Worm (Caenorhabditis elegans) whole organism, L1 larva: Measurements from ENCODE around the gene K07D4.9.
A peak's percentile ranks its signal among the peaks of the same experiment; 100 is the strongest.

Source experiments
- C04F5.9 ChIP-seq: sonication (generic microtip); optimal IDR thresholded peaks from 2 replicates; lab custom pipeline; 2016; ENCODE audit warnings: missing genetic modification characterization, missing compliant biosample characterization
- C34B4.2 ChIP-seq: sonication (generic microtip); optimal IDR thresholded peaks from 2 replicates; lab custom pipeline; 2017; ENCODE audit warnings: mild to moderate bottlenecking, missing genetic modification characterization, missing compliant biosample characterization
- F16B12.6 ChIP-seq: fragments of 150-350 bp; optimal IDR thresholded peaks from 2 replicates; lab custom pipeline; 2014; ENCODE audit warnings: missing biosample characterization, missing genetic modification characterization
- blmp-1 ChIP-seq: fragments of 150-350 bp; optimal IDR thresholded peaks from 2 replicates; lab custom pipeline; 2014; ENCODE audit warnings: missing biosample characterization, missing genetic modification characterization
- ces-1 ChIP-seq: fragments of 150-350 bp; optimal IDR thresholded peaks from 2 replicates; lab custom pipeline; 2014; ENCODE audit warnings: missing biosample characterization, missing genetic modification reagents, missing genetic modification characterization
- dpl-1 ChIP-seq, 3 experiments: fragments of 150-350 bp in 2 of 3; sonication (generic microtip) in 1 of 3; optimal IDR thresholded peaks; 2 replicates each; lab custom pipeline; 2014 to 2017; ENCODE audit warnings: missing biosample characterization in 3 of 3, missing genetic modification characterization in 3 of 3, missing genetic modification reagents in 3 of 3
- efl-1 ChIP-seq, 4 experiments: fragments of 150-350 bp; optimal IDR thresholded peaks in 3 of 4; peaks in 1 of 4; 1 replicate in 1 of 4; 2 replicates in 3 of 4; lab custom pipeline; 2014; ENCODE audit warnings: missing biosample characterization in 2 of 4, missing genetic modification characterization in 2 of 4, missing genetic modification reagents in 2 of 4
- efl-3 ChIP-seq: fragments of 200-800 bp; sonication (Bioruptor generic); optimal IDR thresholded peaks from 2 replicates; lab custom pipeline; 2018; ENCODE audit warnings: mild to moderate bottlenecking, missing genetic modification characterization, missing compliant biosample characterization
- egl-27 ChIP-seq, 2 experiments: fragments of 150-350 bp in 1 of 2; sonication (generic microtip); optimal IDR thresholded peaks; 3 replicates each; lab custom pipeline; 2017 to 2018; ENCODE audit warnings: missing biosample characterization in 2 of 2, missing genetic modification characterization in 2 of 2, missing genetic modification reagents in 2 of 2
- ets-5 ChIP-seq: fragments of 200-800 bp; sonication (Bioruptor generic); IDR thresholded peaks from 2 replicates; pipeline ENCODE4 v1.3.6; 2022; ENCODE audit warnings: missing genetic modification characterization, missing compliant biosample characterization
- fkh-8 ChIP-seq: sonication (generic microtip); optimal IDR thresholded peaks from 2 replicates; lab custom pipeline; 2016; ENCODE audit warnings: mild to moderate bottlenecking, missing genetic modification characterization, missing compliant biosample characterization
- grh-1 ChIP-seq: fragments of 200-800 bp; sonication (Bioruptor generic); IDR thresholded peaks from 2 replicates; pipeline ENCODE4 v1.3.6; 2022; ENCODE audit warnings: missing genetic modification reagents, missing genetic modification characterization, missing compliant biosample characterization
- isw-1 ChIP-seq: fragments of 200-800 bp; sonication (Bioruptor generic); IDR thresholded peaks from 2 replicates; pipeline ENCODE4 v1.3.6; 2022; ENCODE audit warnings: missing genetic modification characterization, missing compliant biosample characterization
- lin-13 ChIP-seq: fragments of 150-350 bp; optimal IDR thresholded peaks from 2 replicates; lab custom pipeline; 2014; ENCODE audit warnings: missing biosample characterization, missing genetic modification reagents, missing genetic modification characterization
- lin-14 ChIP-seq: fragments of 200-800 bp; sonication (Bioruptor generic); optimal IDR thresholded peaks from 2 replicates; lab custom pipeline; 2018; ENCODE audit warnings: mild to moderate bottlenecking, missing genetic modification characterization, moderate library complexity, missing compliant biosample characterization
- lin-35 ChIP-seq, 2 experiments: fragments of 150-350 bp; optimal IDR thresholded peaks; 2 replicates each; lab custom pipeline; 2014; ENCODE audit warnings: missing biosample characterization in 2 of 2, missing genetic modification characterization in 2 of 2, missing genetic modification reagents in 2 of 2
- lin-39 ChIP-seq: fragments of 150-350 bp; optimal IDR thresholded peaks from 2 replicates; lab custom pipeline; 2014; ENCODE audit warnings: missing biosample characterization, missing genetic modification reagents, missing genetic modification characterization
- lir-3 ChIP-seq: sonication (generic microtip); optimal IDR thresholded peaks from 2 replicates; lab custom pipeline; 2016; ENCODE audit warnings: mild to moderate bottlenecking, missing genetic modification characterization, moderate library complexity, missing compliant biosample characterization; ENCODE audit not compliant: poor library complexity
- lsy-2 ChIP-seq, 2 experiments: fragments of 150-350 bp; optimal IDR thresholded peaks; 2 replicates each; lab custom pipeline; 2014; ENCODE audit warnings: missing biosample characterization in 2 of 2, missing genetic modification characterization in 2 of 2
- nhr-19 ChIP-seq: fragments of 200-800 bp; sonication (Bioruptor generic); conservative IDR thresholded peaks from 2 replicates; pipeline ENCODE4 v1.3.6; 2022; ENCODE audit warnings: missing genetic modification characterization, missing compliant biosample characterization
- nhr-20 ChIP-seq: sonication (generic microtip); optimal IDR thresholded peaks from 2 replicates; lab custom pipeline; 2016; ENCODE audit warnings: mild to moderate bottlenecking, missing genetic modification characterization, missing compliant biosample characterization
- nhr-47 ChIP-seq: sonication (generic microtip); optimal IDR thresholded peaks from 2 replicates; lab custom pipeline; 2016; ENCODE audit warnings: mild to moderate bottlenecking, missing genetic modification characterization, moderate library complexity, missing compliant biosample characterization
- nhr-71 ChIP-seq: sonication (generic microtip); optimal IDR thresholded peaks from 2 replicates; lab custom pipeline; 2016; ENCODE audit warnings: mild to moderate bottlenecking, missing genetic modification characterization, moderate library complexity, missing compliant biosample characterization
- nhr-77 ChIP-seq: fragments of 150-350 bp; optimal IDR thresholded peaks from 2 replicates; lab custom pipeline; 2014; ENCODE audit warnings: missing biosample characterization, missing genetic modification characterization
- nhr-84 ChIP-seq: sonication (generic microtip); optimal IDR thresholded peaks from 2 replicates; lab custom pipeline; 2017; ENCODE audit warnings: missing biosample characterization, missing genetic modification characterization
- nhr-90 ChIP-seq: sonication (generic microtip); optimal IDR thresholded peaks from 2 replicates; lab custom pipeline; 2016; ENCODE audit warnings: mild to moderate bottlenecking, missing genetic modification characterization, missing compliant biosample characterization; ENCODE audit not compliant: poor library complexity
- pax-3 ChIP-seq: fragments of 200-800 bp; sonication (Bioruptor generic); optimal IDR thresholded peaks from 2 replicates; lab custom pipeline; 2018; ENCODE audit warnings: mild to moderate bottlenecking, missing genetic modification characterization, moderate library complexity, missing compliant biosample characterization
- pqm-1 ChIP-seq: sonication (generic microtip); optimal IDR thresholded peaks from 3 replicates; lab custom pipeline; 2017; ENCODE audit warnings: missing biosample characterization, missing genetic modification characterization
- rnt-1 ChIP-seq: sonication (generic microtip); optimal IDR thresholded peaks from 2 replicates; lab custom pipeline; 2016; ENCODE audit warnings: mild to moderate bottlenecking, missing genetic modification characterization, moderate library complexity, missing compliant biosample characterization
- snu-23 ChIP-seq: sonication (generic microtip); optimal IDR thresholded peaks from 2 replicates; lab custom pipeline; 2016; ENCODE audit warnings: missing genetic modification characterization, missing compliant biosample characterization
- tbx-2 ChIP-seq: sonication (generic microtip); optimal IDR thresholded peaks from 2 replicates; lab custom pipeline; 2016; ENCODE audit warnings: missing genetic modification characterization, missing compliant biosample characterization
- unc-130 ChIP-seq: fragments of 150-350 bp; optimal IDR thresholded peaks from 2 replicates; lab custom pipeline; 2017; ENCODE audit warnings: missing biosample characterization, missing genetic modification characterization, inconsistent platforms
- xbp-1 ChIP-seq: sonication (generic microtip); optimal IDR thresholded peaks from 2 replicates; lab custom pipeline; 2016; ENCODE audit warnings: missing genetic modification characterization, missing compliant biosample characterization

The K07D4.9 gene

DNA sequence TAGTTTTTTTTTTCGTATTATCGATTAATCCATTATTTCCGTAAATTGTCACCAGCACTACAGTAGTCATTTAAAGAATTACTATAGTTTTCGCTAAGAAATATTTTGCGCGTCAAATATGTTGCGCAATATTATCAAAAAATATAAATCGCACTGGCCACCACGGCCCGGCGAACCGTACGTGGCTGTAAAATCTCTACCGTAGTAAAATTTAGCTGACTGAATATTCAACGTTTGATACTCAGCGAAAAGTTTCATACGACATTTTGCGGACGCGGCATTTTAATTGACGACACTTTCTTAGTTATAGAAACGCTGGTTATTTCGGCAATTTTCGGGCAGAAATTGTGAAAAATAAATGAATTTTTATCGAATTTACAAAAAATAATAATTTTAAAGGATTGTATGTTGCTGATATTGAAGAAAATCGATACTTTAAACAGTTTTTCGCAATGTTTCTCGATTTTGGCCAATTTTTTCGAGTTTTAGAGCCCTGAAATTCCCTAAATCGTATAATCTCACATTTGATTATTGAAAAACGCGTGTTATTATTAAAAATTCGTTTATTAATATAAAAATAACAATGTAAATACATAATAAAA lies 19.6 kb downstream of the K07D4.9 start (continued):
- TF ChIP-seq F16B12.6 (tag; lab: Kevin White, UChicago) (peak; percentile 40), ets-5 (GFP tag; lab: Robert Waterston, UW) (0 out of 2 replicates have a peak, but pooled peaks have one; percentile 57)

DNA sequence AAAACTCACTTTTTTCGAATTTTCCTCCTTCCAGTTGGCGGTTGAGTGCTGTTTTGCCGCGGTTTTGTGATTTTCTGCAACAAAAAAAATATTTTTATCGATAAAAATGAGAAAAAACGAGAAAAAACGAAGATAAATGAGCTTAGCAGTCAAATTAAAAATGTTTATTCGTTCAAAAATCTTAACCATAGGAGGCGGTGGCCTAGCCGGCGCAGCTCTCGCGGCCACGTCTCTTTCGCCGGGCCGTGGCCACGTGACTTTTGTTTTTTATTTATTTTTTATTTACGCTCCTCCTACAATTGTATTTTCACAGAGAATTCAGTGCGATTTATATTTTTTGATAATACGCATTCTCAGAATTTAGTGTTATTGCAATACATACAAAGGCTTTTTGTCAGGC lies 21.3 kb downstream of the K07D4.9 start:
- TF ChIP-seq rnt-1 (tag; lab: Kevin White, UChicago) (peak; percentile 18), nhr-47 (tag; lab: Kevin White, UChicago) (peak; percentile 46), lsy-2 (tag; optimal IDR thresholded peaks at IDR 0.05; lab: Kevin White, UChicago) (peak; percentile 45 to 73), nhr-20 (tag; lab: Kevin White, UChicago) (peak; percentile 51), snu-23 (peak; percentile 21), xbp-1 (peak; percentile 2), lin-35 (GFP tag; optimal IDR thresholded peaks at IDR 0.05; lab: Kevin White, UChicago) (peak in 1 of 2 experiments; percentile 45), tbx-2 (tag; lab: Kevin White, UChicago) (peak; percentile 23), F16B12.6 (tag; lab: Kevin White, UChicago) (peak; percentile 9), nhr-90 (peak; percentile 10), dpl-1 (GFP tag; optimal IDR thresholded peaks at IDR 0.05; lab: Kevin White, UChicago) (peak in 1 of 3 experiments; percentile 22), efl-1 (optimal IDR thresholded peaks at IDR 0.05; lab: Kevin White, UChicago) (peak; percentile 40 to 42), efl-1 (GFP tag; optimal IDR thresholded peaks at IDR 0.05 in 1 of 2; lab: Kevin White, UChicago) (peak; percentile 19 to 36), nhr-19 (GFP tag; lab: Robert Waterston, UW) (peak; percentile 81), grh-1 (GFP tag; lab: Robert Waterston, UW) (peak; percentile 57), lin-14 (peak; percentile 49), isw-1 (GFP tag; lab: Robert Waterston, UW) (peak; percentile 49; the same call in 1 of the 2 replicates), nhr-71 (tag; lab: Kevin White, UChicago) (peak; percentile 59)

- TF ChIP-seq nhr-19 (GFP tag; lab: Robert Waterston, UW) = no peak
- no peak for TF ChIP-seq pqm-1 (tag; lab: Kevin White, UChicago)
- TF ChIP-seq lsy-2 (tag; optimal IDR thresholded peaks at IDR 0.05; lab: Kevin White, UChicago) = no peak
- TF ChIP-seq C34B4.2 (tag; lab: Kevin White, UChicago) = no peak
- no peak for TF ChIP-seq blmp-1
- TF ChIP-seq lin-13 (GFP tag; lab: Kevin White, UChicago) = no peak
- no peak for TF ChIP-seq C04F5.9 (tag; lab: Kevin White, UChicago)
- TF ChIP-seq lin-39 = no peak
- no peak for TF ChIP-seq ces-1
- TF ChIP-seq, all 84 proteins: peak for 0
Measured at ce11 chrII:4062477-4062876, 34.1 kb downstream of the K07D4.9 start, which contains the start of gene gadr-4. gadr-4 (minus strand) TSS chrII:4062577.

- TF ChIP-seq efl-1 (optimal IDR thresholded peaks at IDR 0.05; lab: Kevin White, UChicago) (no peak), efl-1 (GFP tag; optimal IDR thresholded peaks at IDR 0.05 in 1 of 2; lab: Kevin White, UChicago) (no peak), efl-3 (GFP tag; lab: Kevin White, UChicago) (no peak), nhr-77 (tag; lab: Kevin White, UChicago) (no peak), F16B12.6 (tag; lab: Kevin White, UChicago) (no peak), lir-3 (tag; lab: Kevin White, UChicago) (no peak), egl-27 (tag; optimal IDR thresholded peaks at IDR 0.05; lab: Kevin White, UChicago) (no peak), nhr-90 (no peak), fkh-8 (no peak), pax-3 (no peak), unc-130 (tag; lab: Kevin White, UChicago) (no peak), nhr-84 (tag; lab: Kevin White, UChicago) (no peak), lin-35 (GFP tag; optimal IDR thresholded peaks at IDR 0.05; lab: Kevin White, UChicago) (no peak), tbx-2 (tag; lab: Kevin White, UChicago) (no peak)
Measured at ce11 chrII:4063997-4064396, 35.6 kb downstream of the K07D4.9 start, which contains the start of gene fbxb-118. fbxb-118 (minus strand) TSS chrII:4064097.
